Worm (Caenorhabditis elegans): ENCODE measurements around the gene scl-15.
A peak's percentile ranks its signal among the peaks of the same experiment; 100 is the strongest.

scl-15 gene

DNA sequence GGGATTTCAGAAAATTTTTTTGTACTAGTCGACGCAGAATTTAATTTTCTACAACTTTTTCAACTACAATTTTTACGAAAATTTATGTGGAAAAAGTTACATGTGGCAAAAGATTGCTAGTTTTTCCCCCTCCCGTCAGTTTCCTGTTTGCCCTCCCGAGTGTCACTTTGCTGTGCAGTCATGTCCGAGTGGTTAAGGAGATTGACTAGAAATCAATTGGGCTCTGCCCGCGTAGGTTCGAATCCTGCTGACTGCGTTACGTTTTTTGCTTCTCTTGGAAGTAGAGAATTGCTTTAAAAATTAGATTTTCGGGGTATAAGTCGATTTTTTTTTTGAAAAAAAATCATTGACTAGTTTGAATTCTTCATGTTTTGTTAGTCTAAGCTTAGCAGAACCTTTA is 16.6 kb downstream of the scl-15 start:
- TF ChIP-seq elt-3 (tag; optimal IDR thresholded peaks at IDR 0.05) (no peak), crh-2 (tag; optimal IDR thresholded peaks at IDR 0.05) (peak; percentile 12)

DNA sequence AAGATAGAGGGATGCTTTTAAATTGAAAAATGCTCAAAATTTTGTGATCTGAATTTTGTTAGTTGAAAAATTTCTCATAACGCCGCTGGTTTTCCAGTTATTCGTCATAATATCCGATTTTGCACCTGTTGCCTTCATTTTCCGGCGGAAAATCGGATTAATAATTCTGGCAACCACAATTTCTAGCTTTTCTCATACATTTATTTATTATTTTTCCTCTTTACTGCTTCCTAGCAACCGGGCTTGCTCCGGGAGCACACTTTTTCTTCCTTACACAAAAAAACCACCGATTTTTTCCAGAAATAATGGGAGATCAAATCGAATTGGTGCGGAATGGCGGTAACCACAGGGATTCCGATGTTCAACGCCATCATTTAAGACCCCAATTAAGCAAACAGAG is 17.1 kb downstream of the scl-15 start, which contains the start of gene F02E11.7:
Gene F02E11.7 (plus strand): TSS at position 301 of the 400 bp plus-strand sequence.
- TF ChIP-seq nhr-237 (tag; optimal IDR thresholded peaks at IDR 0.05) = no peak
- no peak for TF ChIP-seq ZK546.5 (tag; optimal IDR thresholded peaks at IDR 0.05)
- TF ChIP-seq ceh-16 (tag; optimal IDR thresholded peaks at IDR 0.05) = no peak
- no peak for TF ChIP-seq mdl-1 (tag; optimal IDR thresholded peaks at IDR 0.05)
- TF ChIP-seq elt-3 (tag; optimal IDR thresholded peaks at IDR 0.05) = no peak
- no peak for TF ChIP-seq nhr-129 (tag; optimal IDR thresholded peaks at IDR 0.05)
- TF ChIP-seq lsy-2 (tag; optimal IDR thresholded peaks at IDR 0.05) = no peak
- no peak for TF ChIP-seq nhr-21 (tag; optimal IDR thresholded peaks at IDR 0.05)
- TF ChIP-seq ztf-1 (GFP tag; conservative IDR thresholded peaks at IDR 0.05) = no peak
- TF ChIP-seq lin-13 (GFP tag; optimal IDR thresholded peaks at IDR 0.05) = no peak
- TF ChIP-seq egl-27 (tag; optimal IDR thresholded peaks at IDR 0.05) = no peak
- no peak for TF ChIP-seq sma-3 (GFP tag; optimal IDR thresholded peaks at IDR 0.05)
- no peak for TF ChIP-seq zag-1 (tag; optimal IDR thresholded peaks at IDR 0.05)
- TF ChIP-seq ztf-11 (tag; optimal IDR thresholded peaks at IDR 0.05) = no peak
- TF ChIP-seq ceh-82 (tag; optimal IDR thresholded peaks at IDR 0.05) = no peak

DNA sequence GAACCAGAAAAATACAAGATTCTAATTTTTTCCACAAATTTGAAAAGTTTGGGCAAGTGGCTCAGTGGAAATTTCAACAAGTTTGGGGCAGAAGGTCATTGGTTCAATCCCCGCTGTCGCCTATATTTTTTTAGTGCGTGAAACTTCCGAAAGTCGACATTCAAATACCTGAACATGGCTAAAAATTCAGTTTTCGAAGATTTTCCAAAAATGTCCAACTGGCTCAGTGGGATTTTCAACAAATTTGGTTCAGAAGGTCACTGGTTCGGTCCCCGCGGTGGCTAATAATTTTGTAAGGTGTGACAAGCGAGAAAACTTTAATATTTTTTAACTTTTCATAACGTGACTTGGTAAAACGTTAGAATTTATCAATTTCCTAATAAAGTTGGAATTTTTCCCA is 19.8 kb downstream of the scl-15 start:
- no peak for TF ChIP-seq snpc-4 (tag; optimal IDR thresholded peaks at IDR 0.05)

DNA sequence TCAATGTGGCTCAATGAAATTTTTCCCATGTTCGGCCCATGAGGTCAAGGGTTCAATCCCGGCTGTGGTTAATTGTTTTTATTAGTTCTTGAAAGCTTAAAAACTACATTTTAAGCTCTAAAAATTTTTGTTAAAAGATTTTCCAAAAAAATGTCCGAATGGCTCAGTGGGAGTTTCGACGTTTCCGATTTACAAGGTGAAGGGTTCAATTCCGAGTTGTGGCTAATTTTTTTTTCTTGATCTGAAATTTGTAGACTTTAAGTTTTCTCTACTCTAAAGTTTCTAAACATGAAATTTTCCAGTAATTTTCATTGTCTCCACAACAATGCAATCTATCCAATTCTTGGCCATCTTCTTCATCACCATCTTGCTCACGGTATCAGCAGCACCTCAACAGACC is 22.0 kb downstream of the scl-15 start, which contains the start of gene F02E11.2:
Gene F02E11.2 (plus strand): TSS at position 301 of the 400 bp plus-strand sequence.
- TF ChIP-seq R02D3.7 (tag; optimal IDR thresholded peaks at IDR 0.05) = no peak
- TF ChIP-seq alr-1 (tag; optimal IDR thresholded peaks at IDR 0.05) = no peak
- no peak for TF ChIP-seq aly-2 (tag; optimal IDR thresholded peaks at IDR 0.05)
- TF ChIP-seq sem-4 (tag; optimal IDR thresholded peaks at IDR 0.05) = no peak
- TF ChIP-seq lin-11 (tag; optimal IDR thresholded peaks at IDR 0.05) = no peak
- no peak for TF ChIP-seq ZK546.5 (tag; optimal IDR thresholded peaks at IDR 0.05)
- TF ChIP-seq C34F6.9 (tag; optimal IDR thresholded peaks at IDR 0.05) = no peak
- TF ChIP-seq mab-5 (tag; optimal IDR thresholded peaks at IDR 0.05) = no peak
- no peak for TF ChIP-seq lin-39 (tag; optimal IDR thresholded peaks at IDR 0.05)
- no peak for TF ChIP-seq nhr-25 (tag; optimal IDR thresholded peaks at IDR 0.05)
- no peak for TF ChIP-seq ztf-1 (GFP tag; conservative IDR thresholded peaks at IDR 0.05)
- no peak for TF ChIP-seq sma-9 (GFP tag; optimal IDR thresholded peaks at IDR 0.05)
- no peak for TF ChIP-seq sma-9 (tag; optimal IDR thresholded peaks at IDR 0.05)
- no peak for TF ChIP-seq nhr-77 (tag; optimal IDR thresholded peaks at IDR 0.05)
- TF ChIP-seq nhr-23 (tag; optimal IDR thresholded peaks at IDR 0.05) = no peak

DNA sequence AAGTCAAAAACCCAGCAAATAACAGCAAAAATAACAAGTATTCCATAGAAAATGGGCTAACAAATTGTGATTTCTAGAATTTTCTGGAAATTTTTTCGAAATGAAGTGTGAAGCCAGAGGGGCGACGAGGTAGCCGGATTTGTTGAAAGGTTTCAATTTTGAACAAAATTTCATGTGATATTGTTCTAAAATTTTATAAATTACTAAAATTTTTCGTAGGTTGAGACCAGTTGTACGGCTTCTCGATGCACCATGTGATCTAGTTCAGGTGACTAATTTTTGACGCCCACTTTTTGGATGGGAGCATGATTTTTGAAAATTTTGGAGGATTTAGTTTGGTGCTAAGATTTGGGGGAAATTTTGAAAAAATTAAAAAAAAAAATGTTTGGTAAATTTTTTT is 25.2 kb downstream of the scl-15 start, which contains the start of gene gcy-19:
Gene gcy-19 (minus strand): TSS at position 101 of the 400 bp plus-strand sequence.
- TF ChIP-seq ztf-1 (GFP tag; conservative IDR thresholded peaks at IDR 0.05) (no peak), nhr-21 (tag; optimal IDR thresholded peaks at IDR 0.05) (no peak), nhr-10 (tag; optimal IDR thresholded peaks at IDR 0.05) (no peak), egl-27 (tag; optimal IDR thresholded peaks at IDR 0.05) (no peak), nhr-6 (tag; optimal IDR thresholded peaks at IDR 0.05) (no peak), nhr-23 (tag; optimal IDR thresholded peaks at IDR 0.05) (no peak), ceh-16 (tag; optimal IDR thresholded peaks at IDR 0.05) (no peak), sem-4 (tag; optimal IDR thresholded peaks at IDR 0.05) (no peak), R02D3.7 (tag; optimal IDR thresholded peaks at IDR 0.05) (no peak), sma-9 (GFP tag; optimal IDR thresholded peaks at IDR 0.05) (no peak), sma-9 (tag; optimal IDR thresholded peaks at IDR 0.05) (no peak), nhr-12 (tag; optimal IDR thresholded peaks at IDR 0.05) (no peak), ceh-82 (tag; optimal IDR thresholded peaks at IDR 0.05) (no peak), mab-5 (tag; optimal IDR thresholded peaks at IDR 0.05) (no peak)

DNA sequence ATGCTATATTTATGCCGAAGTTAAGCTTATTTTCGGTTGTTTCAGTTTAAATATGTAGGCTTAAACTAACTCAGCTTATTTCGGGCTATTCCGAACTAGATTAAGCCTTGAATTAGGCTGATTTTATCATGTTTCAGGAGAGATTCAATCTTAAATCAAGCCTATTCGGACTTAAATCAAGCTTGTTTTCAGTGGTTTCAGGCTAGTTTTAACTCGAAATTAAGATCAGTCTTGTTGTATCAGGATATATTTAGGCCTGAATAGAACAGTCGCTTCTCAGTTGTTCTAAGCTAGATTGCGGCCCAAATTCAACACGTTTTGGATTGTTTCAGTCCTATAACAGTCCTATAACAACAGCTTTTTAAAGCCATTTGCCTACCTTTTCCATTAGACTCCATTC is 32.7 kb downstream of the scl-15 start:
- no peak for TF ChIP-seq elt-1 (tag; optimal IDR thresholded peaks at IDR 0.05)
- TF ChIP-seq nhr-10 (tag; optimal IDR thresholded peaks at IDR 0.05) = no peak
- no peak for TF ChIP-seq nhr-129 (tag; optimal IDR thresholded peaks at IDR 0.05)
- no peak for TF ChIP-seq ZK546.5 (tag; optimal IDR thresholded peaks at IDR 0.05)
- TF ChIP-seq blmp-1 (tag; optimal IDR thresholded peaks at IDR 0.05; ENCODE audit: insufficient read depth) = no peak
- no peak for TF ChIP-seq nhr-237 (tag; optimal IDR thresholded peaks at IDR 0.05)
- TF ChIP-seq unc-62 (GFP tag; optimal IDR thresholded peaks at IDR 0.05) = no peak
- no peak for TF ChIP-seq lin-13 (GFP tag; optimal IDR thresholded peaks at IDR 0.05)
